Fruit fly (Drosophila melanogaster) whole organism, prepupa: ENCODE results near the gene CG8003.

Experiments used
- CG10631 ChIP-seq: fragments of 200-800 bp; sonication (Bioruptor generic); optimal IDR thresholded peaks from 2 replicates; lab custom pipeline; 2016; ENCODE audit warnings: missing biosample characterization, missing genetic modification characterization
- CG10669 ChIP-seq: fragments of 200-800 bp; sonication (Bioruptor generic); optimal IDR thresholded peaks from 3 replicates; lab custom pipeline; 2018; ENCODE audit warnings: missing biosample characterization, mild to moderate bottlenecking, missing genetic modification characterization, moderate library complexity
- CG15336 ChIP-seq: fragments of 200-800 bp; sonication (Bioruptor generic); IDR thresholded peaks from 2 replicates; pipeline ENCODE4 v1.3.6; 2022; ENCODE audit warnings: missing biosample characterization, missing genetic modification characterization
- CG1621 ChIP-seq: fragments of 200-800 bp; sonication (Bioruptor generic); optimal IDR thresholded peaks from 3 replicates; lab custom pipeline; 2018; ENCODE audit warnings: missing biosample characterization, mild to moderate bottlenecking, missing genetic modification characterization
- CG16779 ChIP-seq: fragments of 200-800 bp; sonication (Bioruptor generic); optimal IDR thresholded peaks from 3 replicates; lab custom pipeline; 2017; ENCODE audit warnings: missing biosample characterization, mild to moderate bottlenecking, missing genetic modification characterization
- CG3032 ChIP-seq: fragments of 200-800 bp; optimal IDR thresholded peaks from 2 replicates; lab custom pipeline; 2019; ENCODE audit warnings: missing biosample characterization, mild to moderate bottlenecking, missing genetic modification characterization, moderate library complexity
- CG31627 ChIP-seq: fragments of 200-800 bp; sonication (Bioruptor generic); optimal IDR thresholded peaks from 3 replicates; lab custom pipeline; 2016; ENCODE audit warnings: missing biosample characterization, missing genetic modification characterization
- CG34406 ChIP-seq: fragments of 200-800 bp; sonication (Bioruptor generic); optimal IDR thresholded peaks from 3 replicates; lab custom pipeline; 2016; ENCODE audit warnings: missing biosample characterization, missing genetic modification characterization
- CG3919 ChIP-seq: fragments of 200-800 bp; sonication (Bioruptor generic); optimal IDR thresholded peaks from 3 replicates; lab custom pipeline; 2016; ENCODE audit warnings: missing biosample characterization, missing genetic modification characterization
- CG4318 ChIP-seq: fragments of 200-800 bp; sonication (Bioruptor generic); optimal IDR thresholded peaks from 3 replicates; lab custom pipeline; 2017; ENCODE audit warnings: missing biosample characterization, mild to moderate bottlenecking, missing genetic modification characterization
- CG6163 ChIP-seq: fragments of 200-800 bp; sonication (Bioruptor generic); IDR thresholded peaks from 3 replicates; pipeline ENCODE4 v1.3.6; 2022; ENCODE audit warnings: missing biosample characterization, missing genetic modification characterization
- CG6276 ChIP-seq: fragments of 200-800 bp; sonication (Bioruptor generic); optimal IDR thresholded peaks from 2 replicates; lab custom pipeline; 2017; ENCODE audit warnings: missing biosample characterization, mild to moderate bottlenecking, missing genetic modification characterization
- CG6792 ChIP-seq: fragments of 200-800 bp; sonication (Bioruptor generic); optimal IDR thresholded peaks from 3 replicates; lab custom pipeline; 2016; ENCODE audit warnings: missing biosample characterization, missing genetic modification characterization
- CG6808 ChIP-seq: fragments of 200-800 bp; sonication (Bioruptor generic); optimal IDR thresholded peaks from 3 replicates; lab custom pipeline; 2017; ENCODE audit warnings: missing biosample characterization, missing genetic modification characterization, mild to moderate bottlenecking, moderate library complexity, missing genetic modification reagents
- CG6854 ChIP-seq: fragments of 200-800 bp; sonication (Bioruptor generic); optimal IDR thresholded peaks from 2 replicates; lab custom pipeline; 2017; ENCODE audit warnings: missing biosample characterization, mild to moderate bottlenecking, missing genetic modification characterization
- CG8119 ChIP-seq: fragments of 200-800 bp; sonication (Bioruptor generic); IDR thresholded peaks from 3 replicates; pipeline ENCODE4 v1.3.6; 2022; ENCODE audit warnings: missing biosample characterization, missing genetic modification characterization
- CG8632 ChIP-seq: fragments of 200-800 bp; sonication (Bioruptor generic); optimal IDR thresholded peaks from 3 replicates; lab custom pipeline; 2016; ENCODE audit warnings: missing biosample characterization, missing genetic modification characterization
- CG9139 ChIP-seq: fragments of 200-800 bp; sonication (Bioruptor generic); optimal IDR thresholded peaks from 3 replicates; lab custom pipeline; 2017; ENCODE audit warnings: missing biosample characterization, mild to moderate bottlenecking, missing genetic modification characterization
- Eip75B ChIP-seq: fragments of 200-800 bp; sonication (Bioruptor generic); optimal IDR thresholded peaks from 3 replicates; lab custom pipeline; 2016; ENCODE audit warnings: missing biosample characterization, missing genetic modification characterization
- Eip78C ChIP-seq: fragments of 200-800 bp; sonication (Bioruptor generic); peaks from one replicate; lab custom pipeline; 2016; ENCODE audit warnings: missing biosample characterization, missing genetic modification characterization
- Eip93F ChIP-seq: fragments of 200-800 bp; sonication (Bioruptor generic); optimal IDR thresholded peaks from 2 replicates; lab custom pipeline; 2016; ENCODE audit warnings: missing biosample characterization, mild to moderate bottlenecking, missing genetic modification characterization
- Ets96B ChIP-seq: fragments of 200-800 bp; optimal IDR thresholded peaks from 2 replicates; lab custom pipeline; 2019; ENCODE audit warnings: missing biosample characterization, mild to moderate bottlenecking, missing genetic modification characterization, moderate library complexity
- Gug ChIP-seq: fragments of 200-800 bp; sonication (Bioruptor generic); IDR thresholded peaks from 2 replicates; pipeline ENCODE4 v1.3.6; 2022; ENCODE audit warnings: missing biosample characterization, missing genetic modification characterization
- Hr38 ChIP-seq: sonication (Bioruptor generic); optimal IDR thresholded peaks from 2 replicates; lab custom pipeline; 2016; ENCODE audit warnings: missing biosample characterization, missing genetic modification characterization
- Hr39 ChIP-seq: fragments of 200-800 bp; sonication (Bioruptor generic); optimal IDR thresholded peaks from 2 replicates; lab custom pipeline; 2016; ENCODE audit warnings: missing biosample characterization, missing genetic modification characterization
- Hr4 ChIP-seq: fragments of 200-800 bp; sonication (Bioruptor generic); optimal IDR thresholded peaks from 3 replicates; lab custom pipeline; 2016; ENCODE audit warnings: missing biosample characterization, missing genetic modification characterization
- Lpt ChIP-seq: fragments of 200-800 bp; sonication (Bioruptor generic); optimal IDR thresholded peaks from 3 replicates; lab custom pipeline; 2016; ENCODE audit warnings: missing biosample characterization, missing genetic modification characterization
- Smox ChIP-seq: fragments of 200-800 bp; sonication (Bioruptor generic); optimal IDR thresholded peaks from 3 replicates; lab custom pipeline; 2016; ENCODE audit warnings: missing biosample characterization, missing genetic modification characterization
- Sox15 ChIP-seq: fragments of 200-800 bp; sonication (Bioruptor generic); optimal IDR thresholded peaks from 3 replicates; lab custom pipeline; 2016; ENCODE audit warnings: missing biosample characterization, missing genetic modification characterization
- achi ChIP-seq: fragments of 200-800 bp; sonication (Bioruptor generic); optimal IDR thresholded peaks from 3 replicates; lab custom pipeline; 2016; ENCODE audit warnings: missing biosample characterization, missing genetic modification characterization
- acj6 ChIP-seq: fragments of 200-800 bp; sonication (Bioruptor generic); optimal IDR thresholded peaks from 3 replicates; lab custom pipeline; 2016; ENCODE audit warnings: missing biosample characterization, missing genetic modification characterization
- cyc ChIP-seq: fragments of 200-800 bp; sonication (Bioruptor generic); optimal IDR thresholded peaks from 3 replicates; lab custom pipeline; 2016; ENCODE audit warnings: missing biosample characterization, missing genetic modification characterization
- dac ChIP-seq: fragments of 200-800 bp; sonication (Bioruptor generic); optimal IDR thresholded peaks from 2 replicates; lab custom pipeline; 2017; ENCODE audit warnings: missing biosample characterization, mild to moderate bottlenecking, missing genetic modification characterization
- dsx ChIP-seq: fragments of 200-800 bp; optimal IDR thresholded peaks from 3 replicates; lab custom pipeline; 2019; ENCODE audit warnings: missing biosample characterization, mild to moderate bottlenecking, missing genetic modification characterization, moderate library complexity; ENCODE audit not compliant: poor library complexity, severe bottlenecking
- eg ChIP-seq: fragments of 200-800 bp; sonication (Bioruptor generic); IDR thresholded peaks from 3 replicates; pipeline ENCODE4 v1.3.6; 2022; ENCODE audit warnings: missing biosample characterization, missing genetic modification characterization
- esn ChIP-seq: fragments of 200-800 bp; sonication (Bioruptor generic); optimal IDR thresholded peaks from 2 replicates; lab custom pipeline; 2016; ENCODE audit warnings: missing biosample characterization, mild to moderate bottlenecking, missing genetic modification characterization, moderate library complexity
- fd59A ChIP-seq: fragments of 200-800 bp; sonication (Bioruptor generic); optimal IDR thresholded peaks from 2 replicates; lab custom pipeline; 2017; ENCODE audit warnings: missing biosample characterization, mild to moderate bottlenecking, missing genetic modification characterization, missing genetic modification reagents
- fd85E ChIP-seq: fragments of 200-800 bp; sonication (Bioruptor generic); optimal IDR thresholded peaks from 3 replicates; lab custom pipeline; 2016; ENCODE audit warnings: missing biosample characterization, missing genetic modification characterization
- fkh ChIP-seq: fragments of 200-800 bp; sonication (Bioruptor generic); optimal IDR thresholded peaks from 3 replicates; lab custom pipeline; 2017; ENCODE audit warnings: missing biosample characterization, mild to moderate bottlenecking, missing genetic modification characterization, moderate library complexity
- lz ChIP-seq: fragments of 200-800 bp; sonication (Bioruptor generic); optimal IDR thresholded peaks from 3 replicates; lab custom pipeline; 2016; ENCODE audit warnings: missing biosample characterization, missing genetic modification characterization
- net ChIP-seq: fragments of 200-800 bp; sonication (Bioruptor generic); optimal IDR thresholded peaks from 3 replicates; lab custom pipeline; 2016; ENCODE audit warnings: missing biosample characterization, missing genetic modification characterization
- pdm3 ChIP-seq: fragments of 200-800 bp; sonication (Bioruptor generic); optimal IDR thresholded peaks from 3 replicates; lab custom pipeline; 2016; ENCODE audit warnings: missing biosample characterization, missing genetic modification characterization
- spab ChIP-seq: fragments of 200-800 bp; sonication (Bioruptor generic); optimal IDR thresholded peaks from 2 replicates; lab custom pipeline; 2017; ENCODE audit warnings: missing biosample characterization, mild to moderate bottlenecking, missing genetic modification characterization, missing genetic modification reagents
- ss ChIP-seq, 2 experiments: fragments of 200-800 bp; sonication (Bioruptor generic); optimal IDR thresholded peaks; 2 replicates in 1 of 2; 3 replicates in 1 of 2; lab custom pipeline; 2017 to 2018; ENCODE audit warnings: mild to moderate bottlenecking in 2 of 2, missing biosample characterization in 2 of 2, missing genetic modification characterization in 2 of 2, moderate library complexity in 1 of 2
- topi ChIP-seq: fragments of 200-800 bp; sonication (Bioruptor generic); optimal IDR thresholded peaks from 3 replicates; lab custom pipeline; 2016; ENCODE audit warnings: missing biosample characterization, missing genetic modification characterization
- vri ChIP-seq: fragments of 200-800 bp; sonication (Bioruptor generic); optimal IDR thresholded peaks from 3 replicates; lab custom pipeline; 2016; ENCODE audit warnings: missing biosample characterization, mild to moderate bottlenecking, missing genetic modification characterization

The CG8003 gene

dm6 chr3L:10664511-10665062 is 3.3 kb downstream of the CG8003 start, which contains the start of gene simj (continued):
- TF ChIP-seq CG4318, result no peak
- TF ChIP-seq Eip78C (GFP tag; lab: Kevin White, UChicago), result peak; percentile 86
- TF ChIP-seq Eip75B (GFP tag; lab: Kevin White, UChicago), result peak; percentile 48
- peak; percentile 23 for TF ChIP-seq pdm3 (GFP tag; lab: Kevin White, UChicago)
- TF ChIP-seq Lpt, result no peak
- no peak for TF ChIP-seq Hr38 (GFP tag; lab: Kevin White, UChicago)
- no peak for TF ChIP-seq Hr39 (GFP tag; lab: Kevin White, UChicago)
- peak; percentile 56 for TF ChIP-seq net (GFP tag; lab: Kevin White, UChicago)
- peak; percentile 41 for TF ChIP-seq CG1621 (tag; lab: Kevin White, UChicago)
- TF ChIP-seq spab (GFP tag; lab: Kevin White, UChicago), result no peak
- TF ChIP-seq CG10631 (GFP tag; lab: Kevin White, UChicago), result no peak
- peak; percentile 81 for TF ChIP-seq eg (GFP tag; lab: Robert Waterston, UW)
- no peak for TF ChIP-seq Sox15 (GFP tag; lab: Kevin White, UChicago)
- TF ChIP-seq CG3919 (GFP tag; lab: Kevin White, UChicago), result peak; percentile 40
- TF ChIP-seq dsx (GFP tag; lab: Kevin White, UChicago), result peak; percentile 60
- peak; percentile 27 for TF ChIP-seq CG9139 (GFP tag; lab: Kevin White, UChicago)
- TF ChIP-seq CG8119 (GFP tag; lab: Robert Waterston, UW), result peak; percentile 44; the same call in 2 of the 3 replicates

- TF ChIP-seq CG4318 (peak; percentile 98), achi (peak; percentile 98), CG10669 (GFP tag; lab: Kevin White, UChicago) (peak; percentile 98), Smox (GFP tag; lab: Kevin White, UChicago) (peak; percentile 98), Lpt (peak; percentile 98), CG6276 (GFP tag; lab: Kevin White, UChicago) (peak; percentile 99), CG15336 (GFP tag; lab: Robert Waterston, UW) (peak; percentile 98), dac (GFP tag; lab: Kevin White, UChicago) (peak; percentile 93), Gug (peak; percentile 94), CG6792 (GFP tag; lab: Kevin White, UChicago) (peak; percentile 99), Hr39 (GFP tag; lab: Kevin White, UChicago) (peak; percentile 92), Ets96B (tag; lab: Kevin White, UChicago) (peak; percentile 99), fd85E (GFP tag; lab: Kevin White, UChicago) (peak; percentile 92), acj6 (peak; percentile 99), ss (GFP tag; optimal IDR thresholded peaks at IDR 0.05; lab: Kevin White, UChicago) (peak; percentile 99), CG8632 (GFP tag; lab: Kevin White, UChicago) (peak; percentile 99), esn (GFP tag; lab: Kevin White, UChicago) (peak; percentile 99), cyc (GFP tag; lab: Kevin White, UChicago) (peak; percentile 96), Eip93F (GFP tag; lab: Kevin White, UChicago) (peak; percentile 97), lz (GFP tag; lab: Kevin White, UChicago) (peak; percentile 98), topi (GFP tag; lab: Kevin White, UChicago) (peak; percentile 99), CG16779 (tag; lab: Kevin White, UChicago) (peak; percentile 98), Hr38 (GFP tag; lab: Kevin White, UChicago) (peak; percentile 40), spab (GFP tag; lab: Kevin White, UChicago) (peak; percentile 99), fd59A (GFP tag; lab: Kevin White, UChicago) (peak; percentile 99), CG6808 (peak; percentile 99), CG6854 (peak; percentile 98), CG10631 (GFP tag; lab: Kevin White, UChicago) (peak; percentile 98), CG3032 (peak; percentile 99), CG31627 (GFP tag; lab: Kevin White, UChicago) (peak; percentile 95), CG34406 (GFP tag; lab: Kevin White, UChicago) (peak; percentile 99), eg (GFP tag; lab: Robert Waterston, UW) (peak; percentile 96), CG8119 (GFP tag; lab: Robert Waterston, UW) (peak; percentile 99), Hr4 (GFP tag; lab: Kevin White, UChicago) (peak; percentile 98), dsx (GFP tag; lab: Kevin White, UChicago) (peak; percentile 99), vri (GFP tag; lab: Kevin White, UChicago) (peak; percentile 95), CG6163 (GFP tag; lab: Robert Waterston, UW) (peak; percentile 91), fkh (peak; percentile 88), pdm3 (GFP tag; lab: Kevin White, UChicago) (peak; percentile 98)
These were observed 4.3 kb downstream of the CG8003 start for dm6 chr3L:10665433-10666150.
